Worm (Caenorhabditis elegans) whole organism, L4 larva: ENCODE measurements around the gene dmsr-14.

Experiments used
- D1046.2 ChIP-seq: fragments of 200-800 bp; sonication (Bioruptor generic); IDR thresholded peaks from 2 replicates; pipeline ENCODE4 v1.3.6; 2022; ENCODE audit warnings: missing genetic modification characterization, missing compliant biosample characterization
- F37D6.2 ChIP-seq: sonication (generic microtip); optimal IDR thresholded peaks from 2 replicates; lab custom pipeline; 2016; ENCODE audit warnings: mild to moderate bottlenecking, missing genetic modification characterization, missing compliant biosample characterization
- F44E2.7 ChIP-seq: fragments of 200-800 bp; sonication (Bioruptor generic); IDR thresholded peaks from 2 replicates; pipeline ENCODE4 v2.1.2; 2022; ENCODE audit warnings: missing genetic modification characterization, missing compliant biosample characterization
- T20F7.1 ChIP-seq: fragments of 200-800 bp; sonication (Bioruptor generic); optimal IDR thresholded peaks from 2 replicates; lab custom pipeline; 2018; ENCODE audit warnings: mild to moderate bottlenecking, missing genetic modification characterization, missing compliant biosample characterization
- Y105C5A.15 ChIP-seq: fragments of 200-800 bp; sonication (Bioruptor generic); IDR thresholded peaks from 2 replicates; pipeline ENCODE4 v1.3.6; 2022; ENCODE audit warnings: missing genetic modification characterization, missing compliant biosample characterization
- Y5F2A.4 ChIP-seq: fragments of 200-800 bp; sonication (Bioruptor generic); optimal IDR thresholded peaks from 2 replicates; lab custom pipeline; 2018; ENCODE audit warnings: mild to moderate bottlenecking, missing genetic modification characterization, missing compliant biosample characterization
- ZK337.2 ChIP-seq: fragments of 200-800 bp; sonication (Bioruptor generic); IDR thresholded peaks from 2 replicates; pipeline ENCODE4 v1.3.6; 2022; ENCODE audit warnings: missing genetic modification reagents, missing genetic modification characterization, missing compliant biosample characterization
- ZK546.5 ChIP-seq, 2 experiments: sonication (generic microtip); optimal IDR thresholded peaks; 2 replicates each; lab custom pipeline; 2017; ENCODE audit warnings: missing biosample characterization in 2 of 2, missing genetic modification characterization in 2 of 2
- aha-1 ChIP-seq: fragments of 150-350 bp; peaks from one replicate; lab custom pipeline; 2014; ENCODE audit warnings: missing biosample characterization, missing genetic modification characterization
- arid-1 ChIP-seq: fragments of 200-800 bp; sonication (Bioruptor generic); conservative IDR thresholded peaks from 2 replicates; pipeline ENCODE4 v1.3.6; 2022; ENCODE audit warnings: missing genetic modification reagents, missing genetic modification characterization, missing compliant biosample characterization
- attf-4 ChIP-seq: sonication (generic microtip); optimal IDR thresholded peaks from 3 replicates; lab custom pipeline; 2017; ENCODE audit warnings: missing biosample characterization, missing genetic modification characterization
- ceh-32 ChIP-seq: sonication (generic microtip); optimal IDR thresholded peaks from 2 replicates; lab custom pipeline; 2016; ENCODE audit warnings: mild to moderate bottlenecking, missing genetic modification characterization, missing compliant biosample characterization; ENCODE audit not compliant: poor library complexity
- ceh-44 ChIP-seq: fragments of 200-800 bp; sonication (Bioruptor generic); IDR thresholded peaks from 2 replicates; pipeline ENCODE4 v1.3.6; 2022; ENCODE audit warnings: missing genetic modification reagents, missing genetic modification characterization, missing compliant biosample characterization
- ceh-62 ChIP-seq: sonication (generic microtip); optimal IDR thresholded peaks from 2 replicates; lab custom pipeline; 2017; ENCODE audit warnings: missing biosample characterization, missing genetic modification characterization
- daf-19 ChIP-seq: fragments of 200-800 bp; sonication (Bioruptor generic); conservative IDR thresholded peaks from 2 replicates; pipeline ENCODE4 v1.3.6; 2022; ENCODE audit warnings: missing genetic modification characterization, missing compliant biosample characterization
- dmd-8 ChIP-seq: fragments of 200-800 bp; sonication (Bioruptor generic); IDR thresholded peaks from 2 replicates; pipeline ENCODE4 v1.3.6; 2022; ENCODE audit warnings: missing genetic modification characterization, missing compliant biosample characterization
- dmd-9 ChIP-seq: fragments of 200-800 bp; sonication (Bioruptor generic); IDR thresholded peaks from 2 replicates; pipeline ENCODE4 v1.3.6; 2022; ENCODE audit warnings: missing genetic modification reagents, missing genetic modification characterization, missing compliant biosample characterization
- dpl-1 ChIP-seq: fragments of 150-350 bp; optimal IDR thresholded peaks from 2 replicates; lab custom pipeline; 2014; ENCODE audit warnings: missing biosample characterization, missing genetic modification reagents, missing genetic modification characterization
- duxl-1 ChIP-seq: sonication (generic microtip); optimal IDR thresholded peaks from 2 replicates; lab custom pipeline; 2016; ENCODE audit warnings: mild to moderate bottlenecking, missing genetic modification characterization, moderate library complexity, missing compliant biosample characterization; ENCODE audit not compliant: poor library complexity
- dve-1 ChIP-seq: sonication (generic microtip); optimal IDR thresholded peaks from 2 replicates; lab custom pipeline; 2017; ENCODE audit warnings: antibody characterized with exemption, mild to moderate bottlenecking, missing genetic modification characterization, missing compliant biosample characterization; ENCODE audit not compliant: insufficient read depth
- egl-43 ChIP-seq: fragments of 200-800 bp; sonication (Bioruptor generic); IDR thresholded peaks from 2 replicates; pipeline ENCODE4 v1.3.6; 2022; ENCODE audit warnings: missing genetic modification reagents, missing genetic modification characterization, missing compliant biosample characterization
- fkh-10 ChIP-seq: fragments of 150-350 bp; optimal IDR thresholded peaks from 2 replicates; lab custom pipeline; 2014; ENCODE audit warnings: missing biosample characterization, missing genetic modification reagents, missing genetic modification characterization
- fos-1 ChIP-seq: fragments of 150-350 bp; optimal IDR thresholded peaks from 2 replicates; lab custom pipeline; 2014; ENCODE audit warnings: missing biosample characterization, missing genetic modification characterization
- hlh-30 ChIP-seq: sonication (generic microtip); optimal IDR thresholded peaks from 2 replicates; lab custom pipeline; 2017; ENCODE audit warnings: antibody characterized with exemption, mild to moderate bottlenecking, missing genetic modification characterization, missing compliant biosample characterization; ENCODE audit not compliant: insufficient read depth
- hmg-1.1 ChIP-seq: fragments of 200-800 bp; sonication (Bioruptor generic); IDR thresholded peaks from 2 replicates; pipeline ENCODE4 v1.3.6; 2022; ENCODE audit warnings: missing genetic modification reagents, missing genetic modification characterization, missing compliant biosample characterization
- lin-29 ChIP-seq: fragments of 200-800 bp; sonication (Bioruptor generic); IDR thresholded peaks from 2 replicates; pipeline ENCODE4 v1.3.6; 2022; ENCODE audit warnings: missing genetic modification reagents, missing genetic modification characterization, missing compliant biosample characterization
- lir-3 ChIP-seq: sonication (generic microtip); optimal IDR thresholded peaks from 2 replicates; lab custom pipeline; 2016; ENCODE audit warnings: mild to moderate bottlenecking, missing genetic modification characterization, missing compliant biosample characterization
- lsy-2 ChIP-seq, 2 experiments: fragments of 150-350 bp in 1 of 2; sonication (generic microtip) in 1 of 2; optimal IDR thresholded peaks; 2 replicates each; lab custom pipeline; 2014 to 2017; ENCODE audit warnings: missing biosample characterization in 2 of 2, missing genetic modification characterization in 2 of 2
- madf-5 ChIP-seq, 2 experiments: fragments of 200-800 bp; sonication (Bioruptor generic); IDR thresholded peaks; 2 replicates each; pipeline ENCODE4 v1.3.6; 2022; ENCODE audit warnings: missing compliant biosample characterization in 2 of 2, missing genetic modification characterization in 2 of 2
- madf-9 ChIP-seq: fragments of 200-800 bp; sonication (Bioruptor generic); conservative IDR thresholded peaks from 2 replicates; pipeline ENCODE4 v1.3.6; 2022; ENCODE audit warnings: missing genetic modification reagents, missing genetic modification characterization, missing compliant biosample characterization
- mdl-1 ChIP-seq, 2 experiments: fragments of 150-350 bp in 1 of 2; sonication (generic microtip) in 1 of 2; optimal IDR thresholded peaks; 2 replicates each; lab custom pipeline; 2014 to 2017; ENCODE audit warnings: missing biosample characterization in 2 of 2, missing genetic modification characterization in 2 of 2
- mep-1 ChIP-seq: fragments of 150-350 bp; sonication (generic microtip); optimal IDR thresholded peaks from 3 replicates; lab custom pipeline; 2014; ENCODE audit warnings: missing biosample characterization, missing genetic modification characterization
- mxl-2 ChIP-seq: fragments of 200-800 bp; sonication (Bioruptor generic); conservative IDR thresholded peaks from 2 replicates; pipeline ENCODE4 v1.3.6; 2022; ENCODE audit warnings: missing genetic modification reagents, missing genetic modification characterization, missing compliant biosample characterization
- nhr-111 ChIP-seq: fragments of 200-800 bp; sonication (Bioruptor generic); optimal IDR thresholded peaks from 2 replicates; lab custom pipeline; 2018; ENCODE audit warnings: mild to moderate bottlenecking, missing genetic modification characterization, missing compliant biosample characterization
- nhr-237 ChIP-seq: sonication (generic microtip); optimal IDR thresholded peaks from 2 replicates; lab custom pipeline; 2017; ENCODE audit warnings: missing biosample characterization, missing genetic modification characterization
- nhr-25 ChIP-seq: sonication (generic microtip); optimal IDR thresholded peaks from 2 replicates; lab custom pipeline; 2017; ENCODE audit warnings: missing genetic modification characterization, mild to moderate bottlenecking, missing compliant biosample characterization, antibody characterized with exemption, moderate library complexity, borderline replicate concordance; ENCODE audit not compliant: insufficient read depth
- nhr-41 ChIP-seq: fragments of 200-800 bp; sonication (Bioruptor generic); IDR thresholded peaks from 2 replicates; pipeline ENCODE4 v1.3.6; 2022; ENCODE audit warnings: missing genetic modification reagents, missing genetic modification characterization, missing compliant biosample characterization
- nhr-6 ChIP-seq: fragments of 150-350 bp; optimal IDR thresholded peaks from 2 replicates; lab custom pipeline; 2014; ENCODE audit warnings: missing biosample characterization, missing genetic modification characterization
- nhr-77 ChIP-seq: fragments of 150-350 bp; optimal IDR thresholded peaks from 2 replicates; lab custom pipeline; 2014; ENCODE audit warnings: missing biosample characterization, missing genetic modification characterization
- php-3 ChIP-seq: fragments of 200-800 bp; sonication (Bioruptor generic); IDR thresholded peaks from 2 replicates; pipeline ENCODE4 v1.3.6; 2022; ENCODE audit warnings: missing genetic modification reagents, missing genetic modification characterization, missing compliant biosample characterization
- rbr-2 ChIP-seq: sonication (generic microtip); optimal IDR thresholded peaks from 2 replicates; lab custom pipeline; 2016; ENCODE audit warnings: missing genotype, missing genetic modification characterization, missing compliant biosample characterization
- skn-1 ChIP-seq: fragments of 150-350 bp; optimal IDR thresholded peaks from 2 replicates; lab custom pipeline; 2014; ENCODE audit warnings: missing biosample characterization, missing genetic modification characterization
- snpc-1.2 ChIP-seq: fragments of 200-800 bp; sonication (Bioruptor generic); IDR thresholded peaks from 2 replicates; pipeline ENCODE4 v1.3.6; 2022; ENCODE audit warnings: missing genetic modification reagents, missing genetic modification characterization, missing compliant biosample characterization
- tag-97 ChIP-seq: fragments of 200-800 bp; sonication (Bioruptor generic); IDR thresholded peaks from 2 replicates; pipeline ENCODE4 v1.3.6; 2022; ENCODE audit warnings: missing genetic modification characterization, missing compliant biosample characterization
- unc-130 ChIP-seq: sonication (generic microtip); optimal IDR thresholded peaks from 2 replicates; lab custom pipeline; 2016; ENCODE audit warnings: missing genetic modification reagents, missing genetic modification characterization, missing compliant biosample characterization
- unc-39 ChIP-seq: sonication (generic microtip); optimal IDR thresholded peaks from 2 replicates; lab custom pipeline; 2017; ENCODE audit warnings: missing biosample characterization, missing genetic modification characterization
- unc-62 ChIP-seq, 3 experiments: fragments of 150-350 bp in 1 of 3; sonication (generic microtip); optimal IDR thresholded peaks in 2 of 3; peaks in 1 of 3; 1 replicate in 1 of 3; 2 replicates in 2 of 3; lab custom pipeline; 2014 to 2017; ENCODE audit warnings: missing biosample characterization in 3 of 3, missing genetic modification characterization in 3 of 3, missing genetic modification reagents in 3 of 3, missing genotype in 1 of 3
- zag-1 ChIP-seq: fragments of 150-350 bp; optimal IDR thresholded peaks from 2 replicates; lab custom pipeline; 2014; ENCODE audit warnings: missing biosample characterization, missing genetic modification characterization
- zfp-2 ChIP-seq: sonication (generic microtip); optimal IDR thresholded peaks from 2 replicates; lab custom pipeline; 2016; ENCODE audit warnings: mild to moderate bottlenecking, missing genetic modification characterization, missing compliant biosample characterization
- zfp-3 ChIP-seq: fragments of 200-800 bp; sonication (Bioruptor generic); conservative IDR thresholded peaks from 2 replicates; pipeline ENCODE4 v1.3.6; 2022; ENCODE audit warnings: missing genetic modification reagents, missing genetic modification characterization, missing compliant biosample characterization
- zip-2 ChIP-seq: fragments of 150-350 bp; optimal IDR thresholded peaks from 2 replicates; lab custom pipeline; 2014; ENCODE audit warnings: missing biosample characterization, missing genetic modification characterization
- ztf-11 ChIP-seq: fragments of 150-350 bp; optimal IDR thresholded peaks from 2 replicates; lab custom pipeline; 2014; ENCODE audit warnings: missing biosample characterization, missing genetic modification characterization

dmsr-14 gene

DNA sequence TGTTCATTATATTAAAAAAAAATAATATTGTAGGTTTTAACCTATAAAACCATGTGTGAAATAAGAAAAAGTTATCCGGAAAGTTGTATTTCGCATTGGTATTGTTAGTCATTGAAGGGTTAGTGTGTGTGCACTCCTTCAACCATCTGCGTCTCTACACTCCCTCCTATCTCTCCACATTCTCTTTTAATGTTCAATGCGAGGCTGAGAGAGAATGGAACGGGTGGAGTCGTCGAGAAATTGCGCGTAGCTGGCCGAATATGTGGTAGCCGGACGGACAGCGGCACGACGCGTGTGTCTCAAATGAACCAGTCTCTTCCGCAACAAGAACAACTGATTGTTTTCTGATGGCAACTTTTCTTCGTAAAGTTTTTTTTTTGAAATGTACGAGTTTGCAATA lies 20.2 kb downstream of the dmsr-14 start (continued):
- no peak for TF ChIP-seq dmd-8 (GFP tag; lab: Robert Waterston, UW)
- no peak for TF ChIP-seq zip-2 (tag; lab: Kevin White, UChicago)
- no peak for TF ChIP-seq aha-1 (tag; lab: Kevin White, UChicago)
- no peak for TF ChIP-seq D1046.2
- no peak for TF ChIP-seq unc-130 (GFP tag; lab: Kevin White, UChicago)
- no peak for TF ChIP-seq F37D6.2 (tag; lab: Kevin White, UChicago)
- TF ChIP-seq Y5F2A.4 (GFP tag; lab: Kevin White, UChicago): no peak
- TF ChIP-seq Y105C5A.15 (GFP tag; lab: Robert Waterston, UW): no peak
- no peak for TF ChIP-seq arid-1
- peak; percentile 36 for TF ChIP-seq dpl-1 (GFP tag; lab: Kevin White, UChicago)
- no peak for TF ChIP-seq snpc-1.2 (GFP tag; lab: Robert Waterston, UW)
- TF ChIP-seq duxl-1 (tag; lab: Kevin White, UChicago): no peak
- no peak for TF ChIP-seq lin-29 (GFP tag; lab: Robert Waterston, UW)
- TF ChIP-seq T20F7.1 (GFP tag; lab: Kevin White, UChicago): no peak
- TF ChIP-seq F44E2.7 (GFP tag; lab: Robert Waterston, UW): no peak
- TF ChIP-seq nhr-111: no peak
- TF ChIP-seq mdl-1 (tag; optimal IDR thresholded peaks at IDR 0.05; lab: Kevin White, UChicago): peak in 1 of 2 experiments; percentile 50
- no peak for TF ChIP-seq ztf-11 (tag; lab: Kevin White, UChicago)
- TF ChIP-seq dve-1 (tag; lab: Kevin White, UChicago): peak; percentile 24
- TF ChIP-seq ceh-62: no peak
- no peak for TF ChIP-seq ceh-44 (GFP tag; lab: Robert Waterston, UW)
- TF ChIP-seq daf-19 (GFP tag; lab: Robert Waterston, UW): no peak
- TF ChIP-seq madf-9 (GFP tag; lab: Robert Waterston, UW): no peak
- TF ChIP-seq egl-43: no peak
- TF ChIP-seq unc-62 (GFP tag; optimal IDR thresholded peaks at IDR 0.05 in 1 of 2; lab: Kevin White, UChicago): no peak
- no peak for TF ChIP-seq unc-62 (tag; optimal IDR thresholded peaks at IDR 0.05; lab: Kevin White, UChicago)
- no peak for TF ChIP-seq zfp-2 (tag; lab: Kevin White, UChicago)
- no peak for TF ChIP-seq dmd-9 (GFP tag; lab: Robert Waterston, UW)
- TF ChIP-seq nhr-6 (tag; lab: Kevin White, UChicago): no peak
- TF ChIP-seq madf-5 (GFP tag; IDR thresholded peaks at IDR 0.05; lab: Robert Waterston, UW): no peak
- no peak for TF ChIP-seq zag-1 (tag; lab: Kevin White, UChicago)
- no peak for TF ChIP-seq lir-3 (tag; lab: Kevin White, UChicago)
- TF ChIP-seq nhr-77 (tag; lab: Kevin White, UChicago): no peak
- TF ChIP-seq ZK546.5 (tag; optimal IDR thresholded peaks at IDR 0.05; lab: Kevin White, UChicago): no peak
- TF ChIP-seq lsy-2 (tag; optimal IDR thresholded peaks at IDR 0.05; lab: Kevin White, UChicago): no peak
- no peak for TF ChIP-seq tag-97 (GFP tag; lab: Robert Waterston, UW)
- TF ChIP-seq ceh-32: no peak
- TF ChIP-seq rbr-2 (tag; lab: Kevin White, UChicago): peak; percentile 25
- no peak for TF ChIP-seq nhr-25 (tag; lab: Kevin White, UChicago)
- no peak for TF ChIP-seq attf-4 (tag; lab: Kevin White, UChicago)
- peak; percentile 56 for TF ChIP-seq mep-1 (tag; lab: Kevin White, UChicago)
- no peak for TF ChIP-seq fos-1 (tag; lab: Kevin White, UChicago)
- no peak for TF ChIP-seq ZK337.2 (GFP tag; lab: Robert Waterston, UW)
- TF ChIP-seq skn-1 (tag; lab: Kevin White, UChicago): no peak
- TF ChIP-seq unc-39: no peak
- TF ChIP-seq hmg-1.1 (GFP tag; lab: Robert Waterston, UW): peak; percentile 66
- no peak for TF ChIP-seq mxl-2 (GFP tag; lab: Robert Waterston, UW)
- TF ChIP-seq nhr-237 (tag; lab: Kevin White, UChicago): no peak
- peak; percentile 0 for TF ChIP-seq hlh-30 (tag; lab: Kevin White, UChicago)
- TF ChIP-seq fkh-10: no peak
- no peak for TF ChIP-seq nhr-41
- TF ChIP-seq zfp-3 (GFP tag; lab: Robert Waterston, UW): no peak
- no peak for TF ChIP-seq php-3 (GFP tag; lab: Robert Waterston, UW)
